Fruit fly (Drosophila melanogaster) whole organism, embryonic: Measurements from ENCODE around the gene Stt3B.
A peak's percentile ranks its signal among the peaks of the same experiment; 100 is the strongest.

ENCODE experiments used
- Atf-2 ChIP-seq: fragments of 200-800 bp; sonication (Bioruptor generic); optimal IDR thresholded peaks from 2 replicates; lab custom pipeline; 2016; ENCODE audit warnings: missing biosample characterization, missing genetic modification characterization
- Atf6 ChIP-seq: fragments of 200-800 bp; sonication (Bioruptor generic); IDR thresholded peaks from 2 replicates; pipeline ENCODE4 v1.3.6; 2022; ENCODE audit warnings: missing biosample characterization, missing genetic modification characterization
- BtbVII ChIP-seq: fragments of 200-800 bp; sonication (Bioruptor generic); optimal IDR thresholded peaks from 3 replicates; lab custom pipeline; 2017; ENCODE audit warnings: missing biosample characterization, mild to moderate bottlenecking, missing genetic modification characterization
- CG10321 ChIP-seq: fragments of 200-800 bp; sonication (Bioruptor generic); IDR thresholded peaks from 2 replicates; pipeline ENCODE4 v1.3.6; 2022; ENCODE audit warnings: missing biosample characterization, missing genetic modification characterization
- CG10431 ChIP-seq: fragments of 200-800 bp; sonication (Bioruptor generic); optimal IDR thresholded peaks from 3 replicates; lab custom pipeline; 2018; ENCODE audit warnings: missing biosample characterization, mild to moderate bottlenecking, missing genetic modification characterization
- CG11695 ChIP-seq: fragments of 200-800 bp; sonication (Bioruptor generic); IDR thresholded peaks from 3 replicates; pipeline ENCODE4 v1.3.6; 2022; ENCODE audit warnings: missing biosample characterization, missing genetic modification characterization
- CG12071 ChIP-seq: fragments of 200-800 bp; sonication (Bioruptor generic); optimal IDR thresholded peaks from 3 replicates; lab custom pipeline; 2018; ENCODE audit warnings: missing biosample characterization, mild to moderate bottlenecking, missing genetic modification characterization
- CG12104 ChIP-seq: fragments of 200-800 bp; sonication (Bioruptor generic); optimal IDR thresholded peaks from 3 replicates; lab custom pipeline; 2016; ENCODE audit warnings: missing biosample characterization, missing genetic modification characterization
- CG12744 ChIP-seq: fragments of 200-800 bp; sonication (Bioruptor generic); optimal IDR thresholded peaks from 2 replicates; lab custom pipeline; 2016; ENCODE audit warnings: missing biosample characterization, missing genetic modification characterization
- CG12942 ChIP-seq: fragments of 200-800 bp; sonication (Bioruptor generic); optimal IDR thresholded peaks from 3 replicates; lab custom pipeline; 2016; ENCODE audit warnings: missing biosample characterization, missing genetic modification characterization
- CG14014 ChIP-seq: fragments of 200-800 bp; sonication (Bioruptor generic); IDR thresholded peaks from 2 replicates; pipeline ENCODE4 v1.3.6; 2022; ENCODE audit warnings: missing biosample characterization, missing genetic modification characterization
- CG14050 ChIP-seq: fragments of 200-800 bp; sonication (Bioruptor generic); IDR thresholded peaks from 3 replicates; pipeline ENCODE4 v1.3.6; 2022; ENCODE audit warnings: missing biosample characterization, missing genetic modification characterization
- CG14441 ChIP-seq: fragments of 200-800 bp; sonication (Bioruptor generic); IDR thresholded peaks from 2 replicates; pipeline ENCODE4 v1.3.6; 2022; ENCODE audit warnings: missing biosample characterization, missing genetic modification characterization
- CG17328 ChIP-seq: fragments of 200-800 bp; sonication (Bioruptor generic); IDR thresholded peaks from 2 replicates; pipeline ENCODE4 v1.3.6; 2022; ENCODE audit warnings: missing biosample characterization, missing genetic modification characterization
- CG17612 ChIP-seq: fragments of 200-800 bp; sonication (Bioruptor generic); IDR thresholded peaks from 2 replicates; pipeline ENCODE4 v1.3.6; 2022; ENCODE audit warnings: missing biosample characterization, missing genetic modification characterization
- CG18262 ChIP-seq: fragments of 200-800 bp; optimal IDR thresholded peaks from 3 replicates; lab custom pipeline; 2019; ENCODE audit warnings: missing biosample characterization, mild to moderate bottlenecking, missing genetic modification characterization, moderate library complexity
- CG33557 ChIP-seq: fragments of 200-800 bp; sonication (Bioruptor generic); optimal IDR thresholded peaks from 2 replicates; lab custom pipeline; 2019; ENCODE audit warnings: missing biosample characterization, mild to moderate bottlenecking, missing genetic modification characterization, moderate library complexity
- CG34376 ChIP-seq: fragments of 200-800 bp; sonication (Bioruptor generic); optimal IDR thresholded peaks from 2 replicates; lab custom pipeline; 2018; ENCODE audit warnings: missing biosample characterization, mild to moderate bottlenecking, missing genetic modification characterization
- CG3847 ChIP-seq: fragments of 200-800 bp; sonication (Bioruptor generic); IDR thresholded peaks from 2 replicates; pipeline ENCODE4 v1.3.6; 2022; ENCODE audit warnings: missing biosample characterization, missing genetic modification characterization
- CG4282 ChIP-seq: fragments of 200-800 bp; sonication (Bioruptor generic); optimal IDR thresholded peaks from 2 replicates; lab custom pipeline; 2016; ENCODE audit warnings: missing biosample characterization, missing genetic modification characterization
- CG43689 ChIP-seq: fragments of 200-800 bp; sonication (Bioruptor generic); IDR thresholded peaks from 2 replicates; pipeline ENCODE4 v1.3.6; 2022; ENCODE audit warnings: missing biosample characterization, missing genetic modification characterization
- CG5953 ChIP-seq: fragments of 200-800 bp; sonication (Bioruptor generic); IDR thresholded peaks from 2 replicates; pipeline ENCODE4 v1.3.6; 2022; ENCODE audit warnings: missing biosample characterization, missing genetic modification characterization
- CG6175 ChIP-seq: fragments of 200-800 bp; sonication (Bioruptor generic); IDR thresholded peaks from 3 replicates; pipeline ENCODE4 v1.3.6; 2022; ENCODE audit warnings: missing biosample characterization, missing genetic modification characterization
- CG9215 ChIP-seq: fragments of 200-800 bp; sonication (Bioruptor generic); IDR thresholded peaks from 2 replicates; pipeline ENCODE4 v1.3.6; 2022; ENCODE audit warnings: missing biosample characterization, missing genetic modification characterization
- CkIIα-i1 ChIP-seq: fragments of 200-800 bp; sonication (Bioruptor generic); IDR thresholded peaks from 2 replicates; pipeline ENCODE4 v1.3.6; 2022; ENCODE audit warnings: missing biosample characterization, missing genetic modification characterization
- D19B ChIP-seq: fragments of 200-800 bp; sonication (Bioruptor generic); optimal IDR thresholded peaks from 2 replicates; lab custom pipeline; 2017; ENCODE audit warnings: missing biosample characterization, mild to moderate bottlenecking, missing genetic modification characterization
- Dek ChIP-seq: fragments of 200-800 bp; sonication (Bioruptor generic); optimal IDR thresholded peaks from 3 replicates; lab custom pipeline; 2019; ENCODE audit warnings: missing biosample characterization, mild to moderate bottlenecking, missing genetic modification characterization, moderate library complexity
- Drgx ChIP-seq: fragments of 200-800 bp; sonication (Bioruptor generic); IDR thresholded peaks from 2 replicates; pipeline ENCODE4 v1.3.6; 2022; ENCODE audit warnings: missing biosample characterization, missing genetic modification characterization
- Fer2 ChIP-seq: fragments of 200-800 bp; sonication (Bioruptor generic); optimal IDR thresholded peaks from 2 replicates; lab custom pipeline; 2018; ENCODE audit warnings: missing biosample characterization, mild to moderate bottlenecking, missing genetic modification characterization, moderate library complexity
- HLH3B ChIP-seq: fragments of 200-800 bp; sonication (Bioruptor generic); IDR thresholded peaks from 2 replicates; pipeline ENCODE4 v1.3.6; 2022; ENCODE audit warnings: missing biosample characterization, missing genetic modification characterization
- HmgZ ChIP-seq: fragments of 200-800 bp; sonication (Bioruptor generic); optimal IDR thresholded peaks from 2 replicates; lab custom pipeline; 2018; ENCODE audit warnings: missing biosample characterization, mild to moderate bottlenecking, missing genetic modification characterization
- Jarid2 ChIP-seq: fragments of 200-800 bp; sonication (Bioruptor generic); optimal IDR thresholded peaks from 3 replicates; lab custom pipeline; 2017; ENCODE audit warnings: mild to moderate bottlenecking, missing biosample characterization, missing genetic modification reagents, missing genetic modification characterization
- Nf-YA ChIP-seq: fragments of 200-800 bp; sonication (Bioruptor generic); IDR thresholded peaks from 2 replicates; pipeline ENCODE4 v1.3.6; 2022; ENCODE audit warnings: missing biosample characterization, missing genetic modification characterization
- Scr ChIP-seq: fragments of 200-800 bp; sonication (Bioruptor generic); IDR thresholded peaks from 2 replicates; pipeline ENCODE4 v1.3.6; 2022; ENCODE audit warnings: missing biosample characterization, missing genetic modification characterization; ENCODE audit not compliant: partially characterized antibody
- Spps ChIP-seq: fragments of 200-800 bp; sonication (Bioruptor generic); optimal IDR thresholded peaks from 2 replicates; lab custom pipeline; 2018; ENCODE audit warnings: missing biosample characterization, mild to moderate bottlenecking, missing genetic modification characterization
- YL-1 ChIP-seq: fragments of 200-800 bp; sonication (Bioruptor generic); optimal IDR thresholded peaks from 3 replicates; lab custom pipeline; 2017; ENCODE audit warnings: missing biosample characterization, mild to moderate bottlenecking, missing genetic modification characterization
- cg ChIP-seq: fragments of 200-800 bp; sonication (Bioruptor generic); optimal IDR thresholded peaks from 3 replicates; lab custom pipeline; 2019; ENCODE audit warnings: missing biosample characterization, mild to moderate bottlenecking, missing genetic modification characterization, moderate library complexity
- crol ChIP-seq: fragments of 200-800 bp; sonication (Bioruptor generic); IDR thresholded peaks from 2 replicates; pipeline ENCODE4 v1.3.6; 2022; ENCODE audit warnings: missing biosample characterization, missing genetic modification characterization
- crp ChIP-seq, 2 experiments: fragments of 200-800 bp; sonication (Bioruptor generic); optimal IDR thresholded peaks; 2 replicates in 1 of 2; 3 replicates in 1 of 2; lab custom pipeline; 2017; ENCODE audit warnings: missing biosample characterization in 2 of 2, missing genetic modification characterization in 2 of 2, mild to moderate bottlenecking in 1 of 2, moderate library complexity in 1 of 2
- esg ChIP-seq: fragments of 200-800 bp; sonication (Bioruptor generic); conservative IDR thresholded peaks from 2 replicates; pipeline ENCODE4 v1.3.6; 2022; ENCODE audit warnings: missing biosample characterization, missing genetic modification characterization
- grau ChIP-seq: fragments of 200-800 bp; optimal IDR thresholded peaks from 3 replicates; lab custom pipeline; 2019; ENCODE audit warnings: missing biosample characterization, mild to moderate bottlenecking, missing genetic modification characterization, moderate library complexity
- h ChIP-seq: fragments of >200 bp; optimal IDR thresholded peaks from 2 replicates; lab custom pipeline; 2017
- ham ChIP-seq: fragments of 200-800 bp; sonication (Bioruptor generic); IDR thresholded peaks from 2 replicates; pipeline ENCODE4 v1.3.6; 2022; ENCODE audit warnings: missing biosample characterization, missing genetic modification characterization
- ken ChIP-seq: fragments of 200-800 bp; sonication (Bioruptor generic); IDR thresholded peaks from 3 replicates; pipeline ENCODE4 v1.3.6; 2022; ENCODE audit warnings: missing biosample characterization, missing genetic modification characterization
- luna ChIP-seq: fragments of 200-800 bp; sonication (Bioruptor generic); optimal IDR thresholded peaks from 2 replicates; lab custom pipeline; 2016; ENCODE audit warnings: missing biosample characterization, missing genetic modification characterization
- pnt ChIP-seq: fragments of 200-800 bp; sonication (Bioruptor generic); optimal IDR thresholded peaks from 3 replicates; lab custom pipeline; 2016; ENCODE audit warnings: missing biosample characterization, missing genetic modification characterization
- sima ChIP-seq: fragments of 200-800 bp; sonication (Bioruptor generic); optimal IDR thresholded peaks from 2 replicates; lab custom pipeline; 2016; ENCODE audit warnings: missing biosample characterization, missing genetic modification characterization
- tll ChIP-seq, 2 experiments: fragments of 200-800 bp in 1 of 2; fragments of >200 bp in 1 of 2; sonication (Bioruptor generic) in 1 of 2; optimal IDR thresholded peaks; 2 replicates each; lab custom pipeline; 2017 to 2019; ENCODE audit warnings: missing biosample characterization in 2 of 2, missing genetic modification characterization in 2 of 2, mild to moderate bottlenecking in 1 of 2, moderate library complexity in 1 of 2
- unc-4 ChIP-seq: fragments of 200-800 bp; sonication (Bioruptor generic); IDR thresholded peaks from 2 replicates; pipeline ENCODE4 v1.3.6; 2022; ENCODE audit warnings: missing biosample characterization, missing genetic modification characterization; ENCODE audit not compliant: partially characterized antibody
- vnd ChIP-seq: fragments of 200-800 bp; sonication (Bioruptor generic); IDR thresholded peaks from 3 replicates; pipeline ENCODE4 v1.3.6; 2022; ENCODE audit warnings: missing biosample characterization, missing genetic modification characterization; ENCODE audit not compliant: partially characterized antibody

Gene Stt3B

DNA sequence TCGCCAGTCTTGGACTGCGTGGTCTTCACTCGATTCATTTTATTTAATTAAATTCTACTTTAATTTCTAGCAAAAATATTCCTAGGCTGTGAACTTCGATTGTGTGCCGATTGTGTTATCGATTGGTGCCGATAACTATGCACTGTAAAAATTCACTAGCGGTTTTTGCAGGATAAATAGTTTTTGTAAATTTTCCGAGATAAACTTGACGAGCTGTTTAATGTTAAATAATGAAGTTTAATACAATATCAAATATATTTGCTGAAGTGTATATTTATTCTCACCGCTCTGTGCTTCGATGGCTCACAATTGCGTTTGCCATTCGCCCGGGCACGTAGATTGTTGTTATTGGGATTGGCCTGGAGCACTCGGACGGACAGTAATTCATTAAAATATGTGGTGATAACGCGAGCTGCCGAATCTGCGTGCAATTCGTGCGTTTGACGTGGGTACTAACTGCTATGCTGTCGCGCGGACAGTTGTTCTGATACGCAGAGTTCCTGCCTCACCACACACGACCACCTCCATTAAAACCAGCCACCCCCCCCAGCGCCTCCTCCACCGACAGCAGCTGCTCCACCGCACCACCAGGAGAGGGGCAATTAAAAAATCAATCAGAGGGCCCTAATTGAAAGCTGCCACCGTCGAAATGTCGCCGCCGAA, 44.4 kb downstream of the Stt3B start, which contains the start of the genes EMC6 and Hr96 (continued):
- TF ChIP-seq CG17612 (peak; percentile 81), CG14441 (GFP tag; lab: Robert Waterston, UW) (peak; percentile 93), CG6175 (GFP tag; lab: Robert Waterston, UW) (peak; percentile 87), CG14050 (GFP tag; lab: Robert Waterston, UW) (peak; percentile 91), CG11695 (GFP tag; lab: Robert Waterston, UW) (peak; percentile 87), ken (GFP tag; lab: Robert Waterston, UW) (peak; percentile 96), HmgZ (tag; lab: Kevin White, UChicago) (peak; percentile 98), D19B (GFP tag; lab: Kevin White, UChicago) (peak; percentile 81), HLH3B (GFP tag; lab: Robert Waterston, UW) (peak; percentile 92), esg (GFP tag; lab: Robert Waterston, UW) (peak; percentile 88), crp (GFP tag; optimal IDR thresholded peaks at IDR 0.05; lab: Kevin White, UChicago) (peak in 1 of 2 experiments; percentile 71), grau (tag; lab: Kevin White, UChicago) (peak; percentile 92), Atf6 (GFP tag; lab: Robert Waterston, UW) (peak; percentile 93), CG18262 (tag; lab: Kevin White, UChicago) (peak; percentile 89), CG3847 (GFP tag; lab: Robert Waterston, UW) (peak; percentile 95), luna (GFP tag; lab: Kevin White, UChicago) (peak; percentile 89), CG9215 (GFP tag; lab: Robert Waterston, UW) (peak; percentile 86), CG33557 (GFP tag; lab: Kevin White, UChicago) (peak; percentile 79), crol (peak; percentile 95), Fer2 (peak; percentile 90), Scr (peak; percentile 69), vnd (GFP tag; lab: Robert Waterston, UW) (peak; percentile 60; the same call in 2 of the 3 replicates), Dek (tag; lab: Kevin White, UChicago) (peak; percentile 93), CG5953 (GFP tag; lab: Robert Waterston, UW) (peak; percentile 93), CG12104 (peak; percentile 85), sima (GFP tag; lab: Kevin White, UChicago) (peak; percentile 36), CG17328 (GFP tag; lab: Robert Waterston, UW) (peak; percentile 93), unc-4 (GFP tag; lab: Robert Waterston, UW) (peak; percentile 65), tll (GFP tag; optimal IDR thresholded peaks at IDR 0.05; lab: Kevin White, UChicago) (peak in 1 of 2 experiments; percentile 34), Atf-2 (GFP tag; lab: Kevin White, UChicago) (peak; percentile 90), cg (GFP tag; lab: Kevin White, UChicago) (no peak), Drgx (peak; percentile 92), CG43689 (GFP tag; lab: Robert Waterston, UW) (peak; percentile 79), CG10431 (GFP tag; lab: Kevin White, UChicago) (peak; percentile 63), Spps (tag; lab: Kevin White, UChicago) (peak; percentile 83), h (no peak), CG12744 (GFP tag; lab: Kevin White, UChicago) (peak; percentile 94), CG34376 (GFP tag; lab: Kevin White, UChicago) (peak; percentile 91), CG12071 (GFP tag; lab: Kevin White, UChicago) (peak; percentile 88), Nf-YA (GFP tag; lab: Robert Waterston, UW) (peak; percentile 79), CG10321 (GFP tag; lab: Robert Waterston, UW) (peak; percentile 75), CG4282 (GFP tag; lab: Kevin White, UChicago) (peak; percentile 87), CG12942 (GFP tag; lab: Kevin White, UChicago) (peak; percentile 93), CG14014 (GFP tag; lab: Robert Waterston, UW) (peak; percentile 94), ham (GFP tag; lab: Robert Waterston, UW) (peak; percentile 84), BtbVII (GFP tag; lab: Kevin White, UChicago) (peak; percentile 83), CkIIα-i1 (GFP tag; lab: Robert Waterston, UW) (peak; percentile 45; the same call in 1 of the 2 replicates), Jarid2 (GFP tag; lab: Kevin White, UChicago) (no peak), YL-1 (GFP tag; lab: Kevin White, UChicago) (peak; percentile 96), pnt (GFP tag; lab: Kevin White, UChicago) (peak; percentile 83)
